Worm (Caenorhabditis elegans) whole organism, late embryonic: ENCODE measurements around the gene lact-3.
A peak's percentile ranks its signal among the peaks of the same experiment; 100 is the strongest.

ENCODE experiments used
- che-1 ChIP-seq: sonication (generic microtip); optimal IDR thresholded peaks from 2 replicates; lab custom pipeline; 2016; ENCODE audit warnings: mild to moderate bottlenecking, missing genetic modification characterization, missing compliant biosample characterization
- elt-2 ChIP-seq: sonication (generic microtip); optimal IDR thresholded peaks from 2 replicates; lab custom pipeline; 2016; ENCODE audit warnings: missing genetic modification reagents, missing genetic modification characterization, missing compliant biosample characterization
- gmeb-2 ChIP-seq: sonication (generic microtip); optimal IDR thresholded peaks from 2 replicates; lab custom pipeline; 2016; ENCODE audit warnings: missing genetic modification characterization, inconsistent platforms, missing compliant biosample characterization
- madf-2 ChIP-seq: sonication (generic microtip); optimal IDR thresholded peaks from 2 replicates; lab custom pipeline; 2017; ENCODE audit warnings: missing genetic modification characterization, missing compliant biosample characterization
- nfya-1 ChIP-seq: sonication (generic microtip); optimal IDR thresholded peaks from 2 replicates; lab custom pipeline; 2017; ENCODE audit warnings: missing genetic modification characterization, mild to moderate bottlenecking, missing compliant biosample characterization, antibody characterized with exemption, moderate library complexity
- pag-3 ChIP-seq: sonication (generic microtip); optimal IDR thresholded peaks from 2 replicates; lab custom pipeline; 2016; ENCODE audit warnings: missing compliant biosample characterization, missing genetic modification characterization, borderline replicate concordance
- pqm-1 ChIP-seq: sonication (generic microtip); optimal IDR thresholded peaks from 2 replicates; lab custom pipeline; 2016; ENCODE audit warnings: missing genetic modification characterization, missing compliant biosample characterization
- ref-2 ChIP-seq: sonication (generic microtip); optimal IDR thresholded peaks from 2 replicates; lab custom pipeline; 2016; ENCODE audit warnings: missing genetic modification characterization, missing compliant biosample characterization
- sdc-2 ChIP-seq: sonication (generic microtip); optimal IDR thresholded peaks from 2 replicates; lab custom pipeline; 2016; ENCODE audit warnings: missing genotype, missing genetic modification characterization, missing compliant biosample characterization

- TF ChIP-seq elt-2 (tag; lab: Kevin White, UChicago) (no peak), che-1 (no peak), gmeb-2 (tag; lab: Kevin White, UChicago) (no peak), pag-3 (tag; lab: Kevin White, UChicago) (no peak), ref-2 (tag; lab: Kevin White, UChicago) (no peak), sdc-2 (peak; percentile 92), nfya-1 (no peak), madf-2 (tag; lab: Kevin White, UChicago) (no peak), pqm-1 (no peak)
These were observed 5.4 kb downstream of the lact-3 start, which contains the start of gene nphp-1 for ce11 chrII:10652112-10652511.
